Worm (Caenorhabditis elegans) whole organism, L4 larva: ENCODE data around the gene Y82E9BL.5.
"Not testable (repeated sequence)": the region's sequence is repeated elsewhere in the genome, so short reads cannot be mapped to it uniquely, and the experiment has no call there.

Source experiments
- D1046.2 ChIP-seq: fragments of 200-800 bp; sonication (Bioruptor generic); IDR thresholded peaks from 2 replicates; pipeline ENCODE4 v1.3.6; 2022; ENCODE audit warnings: missing genetic modification characterization, missing compliant biosample characterization
- F10B5.3 ChIP-seq: sonication (generic microtip); optimal IDR thresholded peaks from 2 replicates; lab custom pipeline; 2016; ENCODE audit warnings: mild to moderate bottlenecking, missing genetic modification characterization, missing compliant biosample characterization
- F37D6.2 ChIP-seq: sonication (generic microtip); optimal IDR thresholded peaks from 2 replicates; lab custom pipeline; 2016; ENCODE audit warnings: mild to moderate bottlenecking, missing genetic modification characterization, missing compliant biosample characterization
- F44E2.7 ChIP-seq: fragments of 200-800 bp; sonication (Bioruptor generic); IDR thresholded peaks from 2 replicates; pipeline ENCODE4 v2.1.2; 2022; ENCODE audit warnings: missing genetic modification characterization, missing compliant biosample characterization
- T20F7.1 ChIP-seq: fragments of 200-800 bp; sonication (Bioruptor generic); optimal IDR thresholded peaks from 2 replicates; lab custom pipeline; 2018; ENCODE audit warnings: mild to moderate bottlenecking, missing genetic modification characterization, missing compliant biosample characterization
- Y48G9A.11 ChIP-seq: fragments of 200-800 bp; sonication (Bioruptor generic); IDR thresholded peaks from 2 replicates; pipeline ENCODE4 v1.3.6; 2022; ENCODE audit warnings: missing genetic modification reagents, missing genetic modification characterization, missing compliant biosample characterization
- Y75B8A.6 ChIP-seq: fragments of 200-800 bp; sonication (Bioruptor generic); IDR thresholded peaks from 2 replicates; pipeline ENCODE4 v1.3.6; 2022; ENCODE audit warnings: missing genetic modification reagents, missing genetic modification characterization, missing compliant biosample characterization
- ZK337.2 ChIP-seq: fragments of 200-800 bp; sonication (Bioruptor generic); IDR thresholded peaks from 2 replicates; pipeline ENCODE4 v1.3.6; 2022; ENCODE audit warnings: missing genetic modification reagents, missing genetic modification characterization, missing compliant biosample characterization
- aly-2 ChIP-seq: sonication (generic microtip); optimal IDR thresholded peaks from 2 replicates; lab custom pipeline; 2018; ENCODE audit warnings: missing biosample characterization, missing genetic modification characterization
- ama-1 ChIP-seq: fragments of 150-350 bp; optimal IDR thresholded peaks from 2 replicates; lab custom pipeline; 2014; ENCODE audit warnings: inconsistent platforms, mixed read lengths
- arid-1 ChIP-seq: fragments of 200-800 bp; sonication (Bioruptor generic); conservative IDR thresholded peaks from 2 replicates; pipeline ENCODE4 v1.3.6; 2022; ENCODE audit warnings: missing genetic modification reagents, missing genetic modification characterization, missing compliant biosample characterization
- ceh-32 ChIP-seq: sonication (generic microtip); optimal IDR thresholded peaks from 2 replicates; lab custom pipeline; 2016; ENCODE audit warnings: mild to moderate bottlenecking, missing genetic modification characterization, missing compliant biosample characterization; ENCODE audit not compliant: poor library complexity
- ceh-82 ChIP-seq: sonication (generic microtip); optimal IDR thresholded peaks from 2 replicates; lab custom pipeline; 2017; ENCODE audit warnings: missing biosample characterization, missing genetic modification characterization
- cey-2 ChIP-seq: sonication (generic microtip); optimal IDR thresholded peaks from 3 replicates; lab custom pipeline; 2017; ENCODE audit warnings: missing genetic modification characterization, mild to moderate bottlenecking, missing compliant biosample characterization, antibody characterized with exemption, borderline replicate concordance; ENCODE audit not compliant: insufficient read depth
- daf-12 ChIP-seq: fragments of 150-350 bp; optimal IDR thresholded peaks from 2 replicates; lab custom pipeline; 2014; ENCODE audit warnings: missing biosample characterization, missing genetic modification reagents, missing genetic modification characterization
- daf-16 ChIP-seq, 3 experiments: sonication (generic microtip); optimal IDR thresholded peaks; 2 replicates each; lab custom pipeline; 2016 to 2017; ENCODE audit warnings: missing genetic modification characterization in 3 of 3, missing genetic modification reagents in 3 of 3, mild to moderate bottlenecking in 2 of 3, missing compliant biosample characterization in 2 of 3, missing biosample characterization in 1 of 3, moderate library complexity in 1 of 3
- dmd-6 ChIP-seq: fragments of 200-800 bp; sonication (Bioruptor generic); IDR thresholded peaks from 2 replicates; pipeline ENCODE4 v1.3.6; 2022; ENCODE audit warnings: missing genetic modification reagents, missing genetic modification characterization, missing compliant biosample characterization
- dve-1 ChIP-seq: sonication (generic microtip); optimal IDR thresholded peaks from 2 replicates; lab custom pipeline; 2017; ENCODE audit warnings: antibody characterized with exemption, mild to moderate bottlenecking, missing genetic modification characterization, missing compliant biosample characterization; ENCODE audit not compliant: insufficient read depth
- egl-43 ChIP-seq: fragments of 200-800 bp; sonication (Bioruptor generic); IDR thresholded peaks from 2 replicates; pipeline ENCODE4 v1.3.6; 2022; ENCODE audit warnings: missing genetic modification reagents, missing genetic modification characterization, missing compliant biosample characterization
- fos-1 ChIP-seq: fragments of 150-350 bp; optimal IDR thresholded peaks from 2 replicates; lab custom pipeline; 2014; ENCODE audit warnings: missing biosample characterization, missing genetic modification characterization
- hlh-11 ChIP-seq: fragments of 200-800 bp; sonication (Bioruptor generic); optimal IDR thresholded peaks from 2 replicates; lab custom pipeline; 2018; ENCODE audit warnings: mild to moderate bottlenecking, missing genetic modification characterization, missing compliant biosample characterization
- lin-38 ChIP-seq: fragments of 200-800 bp; sonication (Bioruptor generic); IDR thresholded peaks from 2 replicates; pipeline ENCODE4 v1.3.6; 2022; ENCODE audit warnings: missing genetic modification reagents, missing genetic modification characterization, missing compliant biosample characterization
- lsy-2 ChIP-seq, 2 experiments: fragments of 150-350 bp in 1 of 2; sonication (generic microtip) in 1 of 2; optimal IDR thresholded peaks; 2 replicates each; lab custom pipeline; 2014 to 2017; ENCODE audit warnings: missing biosample characterization in 2 of 2, missing genetic modification characterization in 2 of 2
- madf-5 ChIP-seq, 2 experiments: fragments of 200-800 bp; sonication (Bioruptor generic); IDR thresholded peaks; 2 replicates each; pipeline ENCODE4 v1.3.6; 2022; ENCODE audit warnings: missing compliant biosample characterization in 2 of 2, missing genetic modification characterization in 2 of 2
- madf-9 ChIP-seq: fragments of 200-800 bp; sonication (Bioruptor generic); conservative IDR thresholded peaks from 2 replicates; pipeline ENCODE4 v1.3.6; 2022; ENCODE audit warnings: missing genetic modification reagents, missing genetic modification characterization, missing compliant biosample characterization
- mdl-1 ChIP-seq, 2 experiments: fragments of 150-350 bp in 1 of 2; sonication (generic microtip) in 1 of 2; optimal IDR thresholded peaks; 2 replicates each; lab custom pipeline; 2014 to 2017; ENCODE audit warnings: missing biosample characterization in 2 of 2, missing genetic modification characterization in 2 of 2
- mep-1 ChIP-seq: fragments of 150-350 bp; sonication (generic microtip); optimal IDR thresholded peaks from 3 replicates; lab custom pipeline; 2014; ENCODE audit warnings: missing biosample characterization, missing genetic modification characterization
- nhr-11 ChIP-seq: fragments of 150-350 bp; optimal IDR thresholded peaks from 2 replicates; lab custom pipeline; 2014; ENCODE audit warnings: missing biosample characterization, missing genetic modification characterization
- nhr-237 ChIP-seq: sonication (generic microtip); optimal IDR thresholded peaks from 2 replicates; lab custom pipeline; 2017; ENCODE audit warnings: missing biosample characterization, missing genetic modification characterization
- nhr-41 ChIP-seq: fragments of 200-800 bp; sonication (Bioruptor generic); IDR thresholded peaks from 2 replicates; pipeline ENCODE4 v1.3.6; 2022; ENCODE audit warnings: missing genetic modification reagents, missing genetic modification characterization, missing compliant biosample characterization
- skn-1 ChIP-seq: fragments of 150-350 bp; optimal IDR thresholded peaks from 2 replicates; lab custom pipeline; 2014; ENCODE audit warnings: missing biosample characterization, missing genetic modification characterization
- snpc-1.2 ChIP-seq: fragments of 200-800 bp; sonication (Bioruptor generic); IDR thresholded peaks from 2 replicates; pipeline ENCODE4 v1.3.6; 2022; ENCODE audit warnings: missing genetic modification reagents, missing genetic modification characterization, missing compliant biosample characterization
- snpc-4 ChIP-seq: fragments of 150-350 bp; optimal IDR thresholded peaks from 2 replicates; lab custom pipeline; 2014; ENCODE audit warnings: missing biosample characterization, missing genetic modification characterization
- spr-3 ChIP-seq: fragments of 200-800 bp; sonication (Bioruptor generic); optimal IDR thresholded peaks from 2 replicates; lab custom pipeline; 2018; ENCODE audit warnings: mild to moderate bottlenecking, missing genetic modification characterization, missing compliant biosample characterization
- unc-130 ChIP-seq: sonication (generic microtip); optimal IDR thresholded peaks from 2 replicates; lab custom pipeline; 2016; ENCODE audit warnings: missing genetic modification reagents, missing genetic modification characterization, missing compliant biosample characterization
- unc-62 ChIP-seq, 3 experiments: fragments of 150-350 bp in 1 of 3; sonication (generic microtip); optimal IDR thresholded peaks in 2 of 3; peaks in 1 of 3; 1 replicate in 1 of 3; 2 replicates in 2 of 3; lab custom pipeline; 2014 to 2017; ENCODE audit warnings: missing biosample characterization in 3 of 3, missing genetic modification characterization in 3 of 3, missing genetic modification reagents in 3 of 3, missing genotype in 1 of 3
- zag-1 ChIP-seq: fragments of 150-350 bp; optimal IDR thresholded peaks from 2 replicates; lab custom pipeline; 2014; ENCODE audit warnings: missing biosample characterization, missing genetic modification characterization
- zip-2 ChIP-seq: fragments of 150-350 bp; optimal IDR thresholded peaks from 2 replicates; lab custom pipeline; 2014; ENCODE audit warnings: missing biosample characterization, missing genetic modification characterization

Y82E9BL.5 gene

ce11 chrIII:1380535-1381274 is 33.3 kb upstream of the Y82E9BL.5 start, which contains the start of the genes pals-21 and Y82E9BR.6:
pals-21 (minus strand) TSS chrIII:1380635.
Y82E9BR.6 (plus strand) TSS chrIII:1381224.
- no peak for TF ChIP-seq D1046.2 (GFP tag; lab: Robert Waterston, UW)
- no peak for TF ChIP-seq madf-9 (GFP tag; lab: Robert Waterston, UW)
- no peak for TF ChIP-seq ZK337.2 (GFP tag; lab: Robert Waterston, UW)
- TF ChIP-seq mep-1 (tag; lab: Kevin White, UChicago), result no peak
- no peak for TF ChIP-seq unc-130
- TF ChIP-seq egl-43, result no peak
- no peak for TF ChIP-seq hlh-11 (tag; lab: Kevin White, UChicago)
- no peak for TF ChIP-seq madf-5 (GFP tag; IDR thresholded peaks at IDR 0.05; lab: Robert Waterston, UW)

- TF ChIP-seq spr-3 (GFP tag; lab: Kevin White, UChicago); ceh-82 (tag; lab: Kevin White, UChicago); Y75B8A.6 (GFP tag; lab: Robert Waterston, UW): not testable (repeated sequence)
Observed at ce11 chrIII:1377903-1378302, 30.5 kb upstream of the Y82E9BL.5 start, which contains the start of gene pals-40. pals-40 (minus strand) TSS chrIII:1378003.

ce11 chrIII:1375491-1375890 is 28.1 kb upstream of the Y82E9BL.5 start, which contains the start of gene Y82E9BR.10:
Y82E9BR.10 (minus strand) TSS chrIII:1375591.
- not testable (repeated sequence) for TF ChIP-seq zip-2, cey-2, mep-1 (tag; lab: Kevin White, UChicago)

ce11 chrIII:1374355-1374807 is 26.9 kb upstream of the Y82E9BL.5 start, which contains the start of gene Y82E9BR.20:
Y82E9BR.20 (plus strand) TSS chrIII:1374405.
- TF ChIP-seq nhr-11 (tag; lab: Kevin White, UChicago), result no peak
- peak in 1 of 2 experiments; percentile 90 for TF ChIP-seq unc-62 (GFP tag; optimal IDR thresholded peaks at IDR 0.05 in 1 of 2; lab: Kevin White, UChicago)
- no peak for TF ChIP-seq unc-62 (tag; optimal IDR thresholded peaks at IDR 0.05; lab: Kevin White, UChicago)
- TF ChIP-seq, all 104 proteins: peak for 1

ce11 chrIII:1372563-1372962 is 25.1 kb upstream of the Y82E9BL.5 start:
- TF ChIP-seq ama-1, result no peak
- TF ChIP-seq nhr-41 (GFP tag; lab: Robert Waterston, UW), result no peak
- TF ChIP-seq skn-1 (tag; lab: Kevin White, UChicago), result no peak
- TF ChIP-seq snpc-1.2 (GFP tag; lab: Robert Waterston, UW), result no peak
- no peak for TF ChIP-seq unc-62 (GFP tag; optimal IDR thresholded peaks at IDR 0.05 in 1 of 2; lab: Kevin White, UChicago)
- TF ChIP-seq unc-62 (tag; optimal IDR thresholded peaks at IDR 0.05; lab: Kevin White, UChicago), result no peak
- TF ChIP-seq F37D6.2, result no peak
- TF ChIP-seq Y48G9A.11 (GFP tag; lab: Robert Waterston, UW), result no peak
- TF ChIP-seq ceh-82 (tag; lab: Kevin White, UChicago), result no peak
- no peak for TF ChIP-seq aly-2 (tag; lab: Kevin White, UChicago)

ce11 chrIII:1359669-1360068 is 12.2 kb upstream of the Y82E9BL.5 start, which contains the start of gene Y82E9BR.9:
Y82E9BR.9 (minus strand) TSS chrIII:1359769.
- TF ChIP-seq daf-16 (GFP tag; optimal IDR thresholded peaks at IDR 0.05; lab: Kevin White, UChicago) (no peak), daf-16 (tag; optimal IDR thresholded peaks at IDR 0.05; lab: Kevin White, UChicago) (no peak), F10B5.3 (tag; lab: Kevin White, UChicago) (no peak), spr-3 (GFP tag; lab: Kevin White, UChicago) (no peak), dmd-6 (GFP tag; lab: Robert Waterston, UW) (no peak), snpc-4 (tag; lab: Kevin White, UChicago) (no peak), ceh-32 (no peak), fos-1 (tag; lab: Kevin White, UChicago) (no peak), lsy-2 (tag; optimal IDR thresholded peaks at IDR 0.05; lab: Kevin White, UChicago) (no peak), mdl-1 (tag; optimal IDR thresholded peaks at IDR 0.05; lab: Kevin White, UChicago) (no peak), nhr-237 (tag; lab: Kevin White, UChicago) (no peak), arid-1 (GFP tag; lab: Robert Waterston, UW) (no peak), F44E2.7 (no peak), zag-1 (no peak), dve-1 (tag; lab: Kevin White, UChicago) (no peak), T20F7.1 (no peak), skn-1 (tag; lab: Kevin White, UChicago) (no peak), lin-38 (GFP tag; lab: Robert Waterston, UW) (no peak), daf-12 (tag; lab: Kevin White, UChicago) (no peak)
